Worm (Caenorhabditis elegans) whole organism, L3 larva: ENCODE data around the gene R10E4.9.

ENCODE experiments used
- ama-1 ChIP-seq: fragments of 150-350 bp; optimal IDR thresholded peaks from 2 replicates; lab custom pipeline; 2018
- elt-2 ChIP-seq: sonication (generic microtip); optimal IDR thresholded peaks from 2 replicates; lab custom pipeline; 2016; ENCODE audit warnings: missing genetic modification reagents, mild to moderate bottlenecking, missing genetic modification characterization, missing compliant biosample characterization
- lsy-12 ChIP-seq: sonication (generic microtip); optimal IDR thresholded peaks from 2 replicates; lab custom pipeline; 2016; ENCODE audit warnings: mild to moderate bottlenecking, missing genetic modification characterization, missing compliant biosample characterization
- nhr-237 ChIP-seq: fragments of 150-350 bp; optimal IDR thresholded peaks from 2 replicates; lab custom pipeline; 2014; ENCODE audit warnings: missing biosample characterization, missing genetic modification characterization
- pqm-1 ChIP-seq: fragments of 150-350 bp; optimal IDR thresholded peaks from 2 replicates; lab custom pipeline; 2017; ENCODE audit warnings: missing biosample characterization, missing genetic modification characterization, inconsistent platforms
- snpc-4 ChIP-seq: fragments of 150-350 bp; optimal IDR thresholded peaks from 2 replicates; lab custom pipeline; 2014; ENCODE audit warnings: missing biosample characterization, missing genetic modification characterization
- tbx-2 ChIP-seq: sonication (generic microtip); optimal IDR thresholded peaks from 2 replicates; lab custom pipeline; 2016; ENCODE audit warnings: mild to moderate bottlenecking, missing genetic modification characterization, missing compliant biosample characterization
- unc-62 ChIP-seq: fragments of 150-350 bp; sonication (generic microtip); optimal IDR thresholded peaks from 4 replicates; lab custom pipeline; 2014; ENCODE audit warnings: missing biosample characterization, missing genetic modification reagents, missing genetic modification characterization

- TF ChIP-seq lsy-12, result no peak
- no peak for TF ChIP-seq pqm-1 (tag; lab: Kevin White, UChicago)
- no peak for TF ChIP-seq unc-62 (GFP tag; lab: Kevin White, UChicago)
- no peak for TF ChIP-seq snpc-4 (tag; lab: Kevin White, UChicago)
- TF ChIP-seq nhr-237 (tag; lab: Kevin White, UChicago), result no peak
- no peak for TF ChIP-seq ama-1 (lab: Kevin White, UChicago)
- TF ChIP-seq elt-2 (tag; lab: Kevin White, UChicago), result no peak
- no peak for TF ChIP-seq tbx-2 (tag; lab: Kevin White, UChicago)
Observed at ce11 chrIII:4278203-4278602, 24.0 kb downstream of the R10E4.9 start.
